Fruit fly (Drosophila melanogaster) whole organism, prepupa: ENCODE measurements around the gene Muc91C.

Source experiments
- CG11902 ChIP-seq: fragments of 200-800 bp; sonication (Bioruptor generic); optimal IDR thresholded peaks from 3 replicates; lab custom pipeline; 2016; ENCODE audit warnings: missing biosample characterization, missing genetic modification characterization
- CG6854 ChIP-seq: fragments of 200-800 bp; sonication (Bioruptor generic); optimal IDR thresholded peaks from 2 replicates; lab custom pipeline; 2017; ENCODE audit warnings: missing biosample characterization, mild to moderate bottlenecking, missing genetic modification characterization
- CG8632 ChIP-seq: fragments of 200-800 bp; sonication (Bioruptor generic); optimal IDR thresholded peaks from 3 replicates; lab custom pipeline; 2016; ENCODE audit warnings: missing biosample characterization, missing genetic modification characterization
- lz ChIP-seq: fragments of 200-800 bp; sonication (Bioruptor generic); optimal IDR thresholded peaks from 3 replicates; lab custom pipeline; 2016; ENCODE audit warnings: missing biosample characterization, missing genetic modification characterization
- net ChIP-seq: fragments of 200-800 bp; sonication (Bioruptor generic); optimal IDR thresholded peaks from 3 replicates; lab custom pipeline; 2016; ENCODE audit warnings: missing biosample characterization, missing genetic modification characterization
- vri ChIP-seq: fragments of 200-800 bp; sonication (Bioruptor generic); optimal IDR thresholded peaks from 3 replicates; lab custom pipeline; 2016; ENCODE audit warnings: missing biosample characterization, mild to moderate bottlenecking, missing genetic modification characterization

dm6 chr3R:18707492-18707891 lies 15.0 kb upstream of the Muc91C start:
- TF ChIP-seq CG8632 (GFP tag; lab: Kevin White, UChicago) (no peak), CG6854 (GFP tag; lab: Kevin White, UChicago) (no peak), net (GFP tag; lab: Kevin White, UChicago) (no peak), CG11902 (GFP tag; lab: Kevin White, UChicago) (no peak), lz (no peak), vri (GFP tag; lab: Kevin White, UChicago) (no peak)
